Worm (Caenorhabditis elegans) whole organism, L1 larva: ENCODE data around the gene F37A8.1.

ENCODE experiments used
- ama-1 ChIP-seq: fragments of 150-350 bp; optimal IDR thresholded peaks from 2 replicates; lab custom pipeline; 2014
- blmp-1 ChIP-seq: fragments of 150-350 bp; optimal IDR thresholded peaks from 2 replicates; lab custom pipeline; 2014; ENCODE audit warnings: missing biosample characterization, missing genetic modification characterization
- ceh-82 ChIP-seq, 3 experiments: fragments of 150-350 bp in 1 of 3; sonication (generic microtip) in 2 of 3; optimal IDR thresholded peaks; 2 replicates each; lab custom pipeline; 2014 to 2017; ENCODE audit warnings: missing biosample characterization in 3 of 3, missing genetic modification characterization in 3 of 3
- ceh-90 ChIP-seq: sonication (generic microtip); optimal IDR thresholded peaks from 2 replicates; lab custom pipeline; 2016; ENCODE audit warnings: missing genetic modification characterization, missing compliant biosample characterization
- ces-1 ChIP-seq: fragments of 150-350 bp; optimal IDR thresholded peaks from 2 replicates; lab custom pipeline; 2014; ENCODE audit warnings: missing biosample characterization, missing genetic modification reagents, missing genetic modification characterization
- efl-1 ChIP-seq, 4 experiments: fragments of 150-350 bp; optimal IDR thresholded peaks in 3 of 4; peaks in 1 of 4; 1 replicate in 1 of 4; 2 replicates in 3 of 4; lab custom pipeline; 2014; ENCODE audit warnings: missing biosample characterization in 2 of 4, missing genetic modification characterization in 2 of 4, missing genetic modification reagents in 2 of 4
- efl-3 ChIP-seq: fragments of 200-800 bp; sonication (Bioruptor generic); optimal IDR thresholded peaks from 2 replicates; lab custom pipeline; 2018; ENCODE audit warnings: mild to moderate bottlenecking, missing genetic modification characterization, missing compliant biosample characterization
- elt-2 ChIP-seq: sonication (generic microtip); optimal IDR thresholded peaks from 2 replicates; lab custom pipeline; 2016; ENCODE audit warnings: missing genetic modification characterization, mild to moderate bottlenecking, inconsistent platforms, missing compliant biosample characterization, missing genetic modification reagents
- fkh-8 ChIP-seq: sonication (generic microtip); optimal IDR thresholded peaks from 2 replicates; lab custom pipeline; 2016; ENCODE audit warnings: mild to moderate bottlenecking, missing genetic modification characterization, missing compliant biosample characterization
- lin-14 ChIP-seq: fragments of 200-800 bp; sonication (Bioruptor generic); optimal IDR thresholded peaks from 2 replicates; lab custom pipeline; 2018; ENCODE audit warnings: mild to moderate bottlenecking, missing genetic modification characterization, moderate library complexity, missing compliant biosample characterization
- lin-35 ChIP-seq, 2 experiments: fragments of 150-350 bp; optimal IDR thresholded peaks; 2 replicates each; lab custom pipeline; 2014; ENCODE audit warnings: missing biosample characterization in 2 of 2, missing genetic modification characterization in 2 of 2, missing genetic modification reagents in 2 of 2
- mdl-1 ChIP-seq, 2 experiments: fragments of 150-350 bp; optimal IDR thresholded peaks; 2 replicates each; lab custom pipeline; 2014 to 2017; ENCODE audit warnings: missing biosample characterization in 2 of 2, missing genetic modification characterization in 2 of 2, inconsistent platforms in 1 of 2
- mep-1 ChIP-seq: fragments of 150-350 bp; optimal IDR thresholded peaks from 2 replicates; lab custom pipeline; 2014; ENCODE audit warnings: missing biosample characterization, missing genetic modification characterization
- nhr-20 ChIP-seq: sonication (generic microtip); optimal IDR thresholded peaks from 2 replicates; lab custom pipeline; 2016; ENCODE audit warnings: mild to moderate bottlenecking, missing genetic modification characterization, missing compliant biosample characterization
- nhr-71 ChIP-seq: sonication (generic microtip); optimal IDR thresholded peaks from 2 replicates; lab custom pipeline; 2016; ENCODE audit warnings: mild to moderate bottlenecking, missing genetic modification characterization, moderate library complexity, missing compliant biosample characterization
- nhr-76 ChIP-seq: sonication (generic microtip); optimal IDR thresholded peaks from 2 replicates; lab custom pipeline; 2017; ENCODE audit warnings: missing biosample characterization, missing genetic modification characterization
- pag-3 ChIP-seq: sonication (generic microtip); optimal IDR thresholded peaks from 2 replicates; lab custom pipeline; 2017; ENCODE audit warnings: missing genetic modification characterization, mild to moderate bottlenecking, missing compliant biosample characterization, antibody characterized with exemption, borderline replicate concordance; ENCODE audit not compliant: insufficient read depth
- pqm-1 ChIP-seq: sonication (generic microtip); optimal IDR thresholded peaks from 3 replicates; lab custom pipeline; 2017; ENCODE audit warnings: missing biosample characterization, missing genetic modification characterization
- unc-86 ChIP-seq: sonication (generic microtip); optimal IDR thresholded peaks from 2 replicates; lab custom pipeline; 2016; ENCODE audit warnings: missing genetic modification characterization, missing compliant biosample characterization
- unc-98 ChIP-seq: fragments of 200-800 bp; sonication (Bioruptor generic); IDR thresholded peaks from 2 replicates; pipeline ENCODE4 v1.3.6; 2022; ENCODE audit warnings: missing genetic modification characterization, missing compliant biosample characterization
- zag-1 ChIP-seq: fragments of 150-350 bp; optimal IDR thresholded peaks from 2 replicates; lab custom pipeline; 2014; ENCODE audit warnings: missing biosample characterization, missing genetic modification characterization
- ztf-11 ChIP-seq, 2 experiments: sonication (generic microtip); optimal IDR thresholded peaks; 2 replicates each; lab custom pipeline; 2016 to 2017; ENCODE audit warnings: missing genetic modification characterization in 2 of 2, missing biosample characterization in 1 of 2, missing compliant biosample characterization in 1 of 2

Gene F37A8.1

ce11 chrIII:3976992-3977391 is 48.8 kb downstream of the F37A8.1 start:
- TF ChIP-seq mdl-1 (tag; optimal IDR thresholded peaks at IDR 0.05; lab: Kevin White, UChicago) (peak in 1 of 2 experiments; percentile 5), pag-3 (tag; lab: Kevin White, UChicago) (no peak), lin-35 (GFP tag; optimal IDR thresholded peaks at IDR 0.05; lab: Kevin White, UChicago) (peak in 1 of 2 experiments; percentile 23)
- TF ChIP-seq, all 84 proteins: peak for 2

ce11 chrIII:3978438-3978837 is 50.2 kb downstream of the F37A8.1 start:
- no peak for TF ChIP-seq efl-3
- no peak for TF ChIP-seq pqm-1
- TF ChIP-seq blmp-1 (tag; lab: Kevin White, UChicago): peak; percentile 37
- TF ChIP-seq nhr-71 (tag; lab: Kevin White, UChicago): peak; percentile 2
- no peak for TF ChIP-seq zag-1
- no peak for TF ChIP-seq ces-1 (GFP tag; lab: Kevin White, UChicago)
- no peak for TF ChIP-seq ceh-90 (tag; lab: Kevin White, UChicago)
- peak; percentile 22 for TF ChIP-seq mep-1 (tag; lab: Kevin White, UChicago)
- peak in 1 of 2 experiments; percentile 9 for TF ChIP-seq lin-35 (GFP tag; optimal IDR thresholded peaks at IDR 0.05; lab: Kevin White, UChicago)
- TF ChIP-seq ceh-82 (tag; optimal IDR thresholded peaks at IDR 0.05; lab: Kevin White, UChicago): no peak
- TF ChIP-seq unc-98 (GFP tag; lab: Robert Waterston, UW): no peak
- no peak for TF ChIP-seq elt-2 (tag; lab: Kevin White, UChicago)
- TF ChIP-seq nhr-76: no peak
- TF ChIP-seq unc-86 (tag; lab: Kevin White, UChicago): no peak
- TF ChIP-seq lin-14: peak; percentile 80
- TF ChIP-seq efl-1 (optimal IDR thresholded peaks at IDR 0.05; lab: Kevin White, UChicago): no peak
- TF ChIP-seq efl-1 (GFP tag; optimal IDR thresholded peaks at IDR 0.05 in 1 of 2; lab: Kevin White, UChicago): peak in 1 of 2 experiments; percentile 53
- TF ChIP-seq ama-1 (lab: Kevin White, UChicago): no peak
- no peak for TF ChIP-seq mdl-1 (tag; optimal IDR thresholded peaks at IDR 0.05; lab: Kevin White, UChicago)
- TF ChIP-seq nhr-20 (tag; lab: Kevin White, UChicago): peak; percentile 10
- no peak for TF ChIP-seq ztf-11 (tag; optimal IDR thresholded peaks at IDR 0.05; lab: Kevin White, UChicago)
- TF ChIP-seq fkh-8 (tag; lab: Kevin White, UChicago): no peak
